Fruit fly (Drosophila melanogaster): ENCODE data around the gene eEF1gamma.
A peak's percentile ranks its signal among the peaks of the same experiment; 100 is the strongest.

eEF1gamma gene

DNA sequence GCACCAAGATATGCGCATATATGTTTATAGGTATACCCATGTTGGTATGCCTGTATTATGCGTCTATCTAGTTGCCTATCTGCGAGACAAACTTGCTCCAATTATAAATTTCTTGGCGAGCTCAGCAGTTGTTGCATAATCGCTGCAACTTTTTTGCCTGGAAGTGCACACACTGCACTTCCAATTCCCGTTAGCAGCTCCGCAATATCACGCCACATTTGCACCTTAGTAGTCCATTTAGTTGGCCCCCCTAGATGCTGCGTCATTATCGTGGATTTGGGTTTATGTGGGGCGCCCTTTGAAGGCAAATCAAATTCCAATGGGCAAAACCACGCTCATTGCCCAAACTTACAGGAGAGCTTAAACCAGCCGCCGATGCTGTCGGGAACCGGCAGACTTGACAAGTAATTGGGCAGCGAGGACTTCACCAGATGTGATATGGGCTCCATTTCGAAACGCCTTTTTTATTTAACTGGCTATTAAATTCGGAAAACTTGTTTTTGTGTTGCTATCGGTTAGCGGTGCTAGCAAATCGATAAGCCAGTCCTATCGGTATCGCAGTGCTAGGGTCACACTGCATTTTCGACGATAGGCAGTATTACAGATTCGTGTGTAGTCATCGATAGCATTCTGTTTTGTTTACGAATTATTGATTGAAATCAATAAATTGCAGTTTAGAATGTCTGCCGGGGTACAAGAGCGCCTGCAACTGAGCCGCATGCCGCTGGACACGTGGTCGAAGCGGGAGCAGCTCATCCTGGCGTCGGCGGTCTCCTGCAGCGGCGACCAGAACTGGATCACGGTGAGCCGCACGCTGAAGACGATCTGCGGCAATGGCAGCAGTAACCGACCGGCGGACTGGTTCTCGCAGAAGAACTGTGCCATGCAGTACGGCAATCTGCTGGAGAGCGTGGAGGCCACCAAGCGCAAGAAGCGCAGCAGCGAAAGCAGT lies 3.2 kb downstream of the eEF1gamma start, which contains the start of the genes Cisd2 and Brd8 (continued):
- TF ChIP-seq pzg (GFP tag; optimal IDR thresholded peaks at IDR 0.05): peak; percentile 91
- TF ChIP-seq nerfin-1 (tag; optimal IDR thresholded peaks at IDR 0.05): peak; percentile 81
- peak; percentile 99 for TF ChIP-seq Dref (GFP tag; IDR thresholded peaks at IDR 0.05)
- TF ChIP-seq Pdp1 (GFP tag; optimal IDR thresholded peaks at IDR 0.05): peak in 1 of 2 experiments; percentile 94
- TF ChIP-seq CG42726 (GFP tag; IDR thresholded peaks at IDR 0.05; ENCODE audit: partially characterized antibody): peak; percentile 77; the same call in 1 of the 2 replicates
- peak; percentile 96 for TF ChIP-seq CG14860 (GFP tag; IDR thresholded peaks at IDR 0.05; ENCODE audit: partially characterized antibody)
- peak; percentile 43 for TF ChIP-seq nmo (GFP tag; optimal IDR thresholded peaks at IDR 0.05)
- TF ChIP-seq HmgD (GFP tag; optimal IDR thresholded peaks at IDR 0.05): peak; percentile 44
- TF ChIP-seq bigmax (GFP tag; optimal IDR thresholded peaks at IDR 0.05): peak; percentile 20
- TF ChIP-seq CG2116 (GFP tag; optimal IDR thresholded peaks at IDR 0.05): peak; percentile 90
- no peak for TF ChIP-seq HLHmδ (GFP tag; optimal IDR thresholded peaks at IDR 0.05)
- TF ChIP-seq YL-1 (GFP tag; optimal IDR thresholded peaks at IDR 0.05): peak; percentile 79
- TF ChIP-seq CG17802 (tag; optimal IDR thresholded peaks at IDR 0.05): no peak
- peak; percentile 76; the same call in 2 of the 3 replicates for TF ChIP-seq CG11560 (tag; IDR thresholded peaks at IDR 0.05)
- peak; percentile 88 for TF ChIP-seq hbn (GFP tag; IDR thresholded peaks at IDR 0.05; ENCODE audit: partially characterized antibody)
- TF ChIP-seq CG7556 (GFP tag; optimal IDR thresholded peaks at IDR 0.05): no peak
- TF ChIP-seq Ptx1 (GFP tag; IDR thresholded peaks at IDR 0.05): no peak
- TF ChIP-seq gro (GFP tag; optimal IDR thresholded peaks at IDR 0.05): peak; percentile 26
- peak; percentile 8 for TF ChIP-seq grau (tag; optimal IDR thresholded peaks at IDR 0.05)
- TF ChIP-seq ewg (GFP tag; optimal IDR thresholded peaks at IDR 0.05): no peak
- peak; percentile 94 for TF ChIP-seq mld (GFP tag; IDR thresholded peaks at IDR 0.05; ENCODE audit: partially characterized antibody)
- no peak for TF ChIP-seq CG11247 (GFP tag; IDR thresholded peaks at IDR 0.05)
- peak; percentile 80 for TF ChIP-seq Ets97D (GFP tag; optimal IDR thresholded peaks at IDR 0.05)
- TF ChIP-seq CG2120 (GFP tag; optimal IDR thresholded peaks at IDR 0.05): peak; percentile 7
- TF ChIP-seq Abd-B (GFP tag; optimal IDR thresholded peaks at IDR 0.05): peak; percentile 31
- peak; percentile 94 for TF ChIP-seq nerfin-2 (GFP tag; IDR thresholded peaks at IDR 0.05; ENCODE audit: partially characterized antibody)
- no peak for TF ChIP-seq Ada2b (GFP tag; IDR thresholded peaks at IDR 0.05)
- TF ChIP-seq fd102C (GFP tag; optimal IDR thresholded peaks at IDR 0.05): no peak
- TF ChIP-seq corto (GFP tag; optimal IDR thresholded peaks at IDR 0.05): no peak
- TF ChIP-seq CG33213 (GFP tag; optimal IDR thresholded peaks at IDR 0.05): peak; percentile 30
- peak; percentile 53 for TF ChIP-seq gfzf (GFP tag; optimal IDR thresholded peaks at IDR 0.05)
- 0 out of 3 replicates have a peak, but pooled peaks have one; percentile 14 for TF ChIP-seq CG17361 (GFP tag; IDR thresholded peaks at IDR 0.05)
- TF ChIP-seq vnd (GFP tag; IDR thresholded peaks at IDR 0.05; ENCODE audit: partially characterized antibody): peak; percentile 93
- peak; percentile 86 for TF ChIP-seq onecut (GFP tag; IDR thresholded peaks at IDR 0.05)
- TF ChIP-seq Myb (GFP tag; optimal IDR thresholded peaks at IDR 0.05): peak; percentile 47
- peak; percentile 98 for TF ChIP-seq HLH4C (GFP tag; IDR thresholded peaks at IDR 0.05; ENCODE audit: partially characterized antibody)
- no peak for TF ChIP-seq twi (tag; optimal IDR thresholded peaks at IDR 0.05)
- TF ChIP-seq sima (GFP tag; optimal IDR thresholded peaks at IDR 0.05): no peak
- TF ChIP-seq insv (GFP tag; optimal IDR thresholded peaks at IDR 0.05): peak in 1 of 2 experiments; percentile 24
- TF ChIP-seq Opbp (GFP tag; IDR thresholded peaks at IDR 0.05; ENCODE audit: partially characterized antibody): peak; percentile 96
- peak; percentile 88 for TF ChIP-seq knrl (GFP tag; IDR thresholded peaks at IDR 0.05; ENCODE audit: partially characterized antibody)
- peak; percentile 55 for TF ChIP-seq CTCF (GFP tag; optimal IDR thresholded peaks at IDR 0.05)
- TF ChIP-seq CHES-1-like (GFP tag; optimal IDR thresholded peaks at IDR 0.05): peak; percentile 63
- peak; percentile 57 for TF ChIP-seq CG7987 (GFP tag; optimal IDR thresholded peaks at IDR 0.05)
- TF ChIP-seq CG34224 (GFP tag; IDR thresholded peaks at IDR 0.05; ENCODE audit: partially characterized antibody): peak; percentile 98
- TF ChIP-seq CG9932 (GFP tag; IDR thresholded peaks at IDR 0.05): peak; percentile 36; the same call in 1 of the 2 replicates
- TF ChIP-seq MESR4 (GFP tag; optimal IDR thresholded peaks at IDR 0.05): peak; percentile 78

Data from whole organism, embryonic.